Worm (Caenorhabditis elegans) whole organism, young adult: ENCODE results near the gene abf-6.

Source experiments
- B0336.3 ChIP-seq: fragments of 200-800 bp; sonication (Bioruptor generic); IDR thresholded peaks from 2 replicates; pipeline ENCODE4 v1.3.6; 2022; ENCODE audit warnings: missing genetic modification characterization, missing compliant biosample characterization
- D2030.7 ChIP-seq: fragments of 200-800 bp; sonication (Bioruptor generic); IDR thresholded peaks from 2 replicates; pipeline ENCODE4 v1.3.6; 2022; ENCODE audit warnings: missing genetic modification reagents, missing genetic modification characterization, missing compliant biosample characterization
- F39B2.1 ChIP-seq: fragments of 200-800 bp; sonication (Bioruptor generic); IDR thresholded peaks from 2 replicates; pipeline ENCODE4 v1.3.6; 2022; ENCODE audit warnings: missing genetic modification reagents, missing genetic modification characterization, missing compliant biosample characterization
- F52B5.7 ChIP-seq: sonication (generic microtip); optimal IDR thresholded peaks from 2 replicates; lab custom pipeline; 2016; ENCODE audit warnings: mild to moderate bottlenecking, missing genetic modification characterization, missing compliant biosample characterization
- akir-1 ChIP-seq: fragments of 200-800 bp; sonication (Bioruptor generic); optimal IDR thresholded peaks from 2 replicates; lab custom pipeline; 2018; ENCODE audit warnings: mild to moderate bottlenecking, missing genetic modification characterization, moderate library complexity, missing compliant biosample characterization
- ama-1 ChIP-seq, 3 experiments: fragments of 150-350 bp in 1 of 3; sonication (generic microtip) in 2 of 3; optimal IDR thresholded peaks; 2 replicates each; lab custom pipeline; 2014 to 2018; ENCODE audit warnings: missing biosample characterization in 2 of 3, missing genetic modification characterization in 2 of 3, missing genetic modification reagents in 2 of 3
- aptf-2 ChIP-seq: fragments of 200-800 bp; sonication (Bioruptor generic); conservative IDR thresholded peaks from 2 replicates; pipeline ENCODE4 v1.3.6; 2022; ENCODE audit warnings: missing genetic modification reagents, missing genetic modification characterization, missing compliant biosample characterization
- atf-7 ChIP-seq: sonication (generic microtip); optimal IDR thresholded peaks from 2 replicates; lab custom pipeline; 2017; ENCODE audit warnings: mild to moderate bottlenecking, missing genetic modification characterization, missing compliant biosample characterization
- bed-1 ChIP-seq: fragments of 200-800 bp; sonication (Bioruptor generic); IDR thresholded peaks from 2 replicates; pipeline ENCODE4 v1.3.6; 2022; ENCODE audit warnings: missing genetic modification reagents, missing genetic modification characterization, missing compliant biosample characterization
- ccch-3 ChIP-seq: fragments of 200-800 bp; sonication (Bioruptor generic); optimal IDR thresholded peaks from 2 replicates; lab custom pipeline; 2018; ENCODE audit warnings: mild to moderate bottlenecking, missing genetic modification characterization, missing compliant biosample characterization
- cebp-1 ChIP-seq, 2 experiments: fragments of 200-800 bp in 1 of 2; sonication (Bioruptor generic) in 1 of 2; sonication (generic microtip) in 1 of 2; IDR thresholded peaks in 1 of 2; optimal IDR thresholded peaks in 1 of 2; 2 replicates each; pipeline versions ENCODE4 v1.3.6 to Lab custom; 2017 to 2022; ENCODE audit warnings: missing compliant biosample characterization in 2 of 2, missing genetic modification characterization in 2 of 2, mild to moderate bottlenecking in 1 of 2, missing genetic modification reagents in 1 of 2, moderate library complexity in 1 of 2
- die-1 ChIP-seq: sonication (generic microtip); optimal IDR thresholded peaks from 2 replicates; lab custom pipeline; 2016; ENCODE audit warnings: missing genotype, mild to moderate bottlenecking, missing genetic modification characterization, missing compliant biosample characterization
- dox-1 ChIP-seq: fragments of 200-800 bp; sonication (Bioruptor generic); IDR thresholded peaks from 2 replicates; pipeline ENCODE4 v1.3.6; 2022; ENCODE audit warnings: missing genetic modification reagents, missing genetic modification characterization, missing compliant biosample characterization
- dpl-1 ChIP-seq: fragments of 150-350 bp; optimal IDR thresholded peaks from 2 replicates; lab custom pipeline; 2014; ENCODE audit warnings: missing biosample characterization, missing genetic modification reagents, missing genetic modification characterization
- efl-1 ChIP-seq: fragments of 150-350 bp; optimal IDR thresholded peaks from 2 replicates; lab custom pipeline; 2014; ENCODE audit warnings: missing biosample characterization, missing genetic modification reagents, missing genetic modification characterization
- egrh-3 ChIP-seq: fragments of 200-800 bp; sonication (Bioruptor generic); IDR thresholded peaks from 2 replicates; pipeline ENCODE4 v1.3.6; 2022; ENCODE audit warnings: missing genetic modification reagents, missing genetic modification characterization, missing compliant biosample characterization
- him-1 ChIP-seq: sonication (generic microtip); optimal IDR thresholded peaks from 2 replicates; lab custom pipeline; 2016; ENCODE audit warnings: missing genotype, missing genetic modification reagents, missing genetic modification characterization, missing compliant biosample characterization
- hlh-12 ChIP-seq: sonication (generic microtip); optimal IDR thresholded peaks from 2 replicates; lab custom pipeline; 2016; ENCODE audit warnings: missing genetic modification characterization, missing compliant biosample characterization
- let-526 ChIP-seq: fragments of 200-800 bp; sonication (Bioruptor generic); IDR thresholded peaks from 2 replicates; pipeline ENCODE4 v1.3.6; 2022; ENCODE audit warnings: missing genetic modification reagents, missing genetic modification characterization, missing compliant biosample characterization
- lin-26 ChIP-seq: fragments of 200-800 bp; sonication (Bioruptor generic); IDR thresholded peaks from 2 replicates; pipeline ENCODE4 v1.3.6; 2022; ENCODE audit warnings: missing genetic modification reagents, missing genetic modification characterization, missing compliant biosample characterization
- lsy-27 ChIP-seq: sonication (generic microtip); optimal IDR thresholded peaks from 2 replicates; lab custom pipeline; 2017; ENCODE audit warnings: missing genetic modification characterization, mild to moderate bottlenecking, missing compliant biosample characterization, antibody characterized with exemption, missing genotype, borderline replicate concordance; ENCODE audit not compliant: insufficient read depth
- madf-10 ChIP-seq: sonication (generic microtip); optimal IDR thresholded peaks from 2 replicates; lab custom pipeline; 2016; ENCODE audit warnings: mild to moderate bottlenecking, missing genetic modification characterization, missing compliant biosample characterization
- mel-28 ChIP-seq: sonication (generic microtip); optimal IDR thresholded peaks from 2 replicates; lab custom pipeline; 2016; ENCODE audit warnings: borderline replicate concordance, mild to moderate bottlenecking, missing genetic modification characterization, missing compliant biosample characterization
- mes-4 ChIP-seq: sonication (generic microtip); optimal IDR thresholded peaks from 2 replicates; lab custom pipeline; 2016; ENCODE audit warnings: missing genotype, missing genetic modification characterization, missing compliant biosample characterization
- nfya-1 ChIP-seq: sonication (generic microtip); optimal IDR thresholded peaks from 2 replicates; lab custom pipeline; 2017; ENCODE audit warnings: antibody characterized with exemption, missing compliant biosample characterization, missing genetic modification characterization, borderline replicate concordance; ENCODE audit not compliant: insufficient read depth
- nhr-120 ChIP-seq: fragments of 200-800 bp; sonication (Bioruptor generic); IDR thresholded peaks from 2 replicates; pipeline ENCODE4 v1.3.6; 2022; ENCODE audit warnings: missing genetic modification characterization, missing compliant biosample characterization
- nhr-27 ChIP-seq: fragments of 200-800 bp; sonication (Bioruptor generic); optimal IDR thresholded peaks from 2 replicates; lab custom pipeline; 2018; ENCODE audit warnings: mild to moderate bottlenecking, missing genetic modification characterization, moderate library complexity, missing compliant biosample characterization
- nhr-80 ChIP-seq: sonication (generic microtip); optimal IDR thresholded peaks from 2 replicates; lab custom pipeline; 2016; ENCODE audit warnings: missing genetic modification characterization, missing compliant biosample characterization
- pbrm-1 ChIP-seq: fragments of 200-800 bp; sonication (Bioruptor generic); IDR thresholded peaks from 2 replicates; pipeline ENCODE4 v1.3.6; 2022; ENCODE audit warnings: missing genetic modification reagents, missing genetic modification characterization, missing compliant biosample characterization
- snpc-3.4 ChIP-seq: sonication (generic microtip); optimal IDR thresholded peaks from 2 replicates; lab custom pipeline; 2017; ENCODE audit warnings: missing genetic modification characterization, mild to moderate bottlenecking, missing compliant biosample characterization, antibody characterized with exemption, moderate library complexity, missing genotype, missing genetic modification reagents
- tlf-1 ChIP-seq: fragments of 200-800 bp; sonication (Bioruptor generic); optimal IDR thresholded peaks from 2 replicates; lab custom pipeline; 2018; ENCODE audit warnings: mild to moderate bottlenecking, missing genetic modification characterization, missing compliant biosample characterization
- xnd-1 ChIP-seq: sonication (generic microtip); optimal IDR thresholded peaks from 2 replicates; lab custom pipeline; 2016; ENCODE audit warnings: missing genotype, missing genetic modification reagents, missing genetic modification characterization, missing compliant biosample characterization

The abf-6 gene

ce11 chrX:12792554-12792953, 1.4 kb upstream of the abf-6 start, which contains the start of gene abf-5:
TSS of gene abf-5 (plus strand) at chrX:12792854.
- TF ChIP-seq snpc-3.4, result no peak
- TF ChIP-seq efl-1 (GFP tag; lab: Kevin White, UChicago), result no peak

ce11 chrX:12793075-12793474, 843 bp upstream of the abf-6 start:
- TF ChIP-seq xnd-1 (tag; lab: Kevin White, UChicago) (no peak), aptf-2 (no peak), die-1 (no peak), snpc-3.4 (no peak), nfya-1 (tag; lab: Kevin White, UChicago) (no peak), B0336.3 (no peak), tlf-1 (GFP tag; lab: Kevin White, UChicago) (no peak), him-1 (tag; lab: Kevin White, UChicago) (no peak), lsy-27 (tag; lab: Kevin White, UChicago) (no peak), F52B5.7 (tag; lab: Kevin White, UChicago) (no peak), mel-28 (tag; lab: Kevin White, UChicago) (no peak), lin-26 (no peak), mes-4 (tag; lab: Kevin White, UChicago) (no peak), dox-1 (GFP tag; lab: Robert Waterston, UW) (no peak), let-526 (GFP tag; lab: Robert Waterston, UW) (no peak), F39B2.1 (GFP tag; lab: Robert Waterston, UW) (no peak), madf-10 (tag; lab: Kevin White, UChicago) (no peak), egrh-3 (GFP tag; lab: Robert Waterston, UW) (no peak), atf-7 (tag; lab: Kevin White, UChicago) (no peak), nhr-27 (tag; lab: Kevin White, UChicago) (no peak)

ce11 chrX:12799831-12800230, 5.9 kb downstream of the abf-6 start:
- TF ChIP-seq ama-1 (optimal IDR thresholded peaks at IDR 0.05; lab: Kevin White, UChicago) (no peak), ama-1 (GFP tag; optimal IDR thresholded peaks at IDR 0.05; lab: Kevin White, UChicago) (no peak), nhr-120 (GFP tag; lab: Robert Waterston, UW) (no peak), hlh-12 (tag; lab: Kevin White, UChicago) (no peak), D2030.7 (no peak)

- no peak for TF ChIP-seq F39B2.1 (GFP tag; lab: Robert Waterston, UW)
- TF ChIP-seq nhr-80 (tag; lab: Kevin White, UChicago), result peak; percentile 64
Observed at ce11 chrX:12806926-12807325, 13.0 kb downstream of the abf-6 start.

ce11 chrX:12808085-12808922, 14.4 kb downstream of the abf-6 start, which contains the start of gene nhr-27:
TSS of gene nhr-27 (minus strand) at chrX:12808318.
- TF ChIP-seq lin-26 (no peak), cebp-1 (GFP tag; IDR thresholded peaks at IDR 0.05; lab: Robert Waterston, UW) (no peak), cebp-1 (tag; optimal IDR thresholded peaks at IDR 0.05; lab: Kevin White, UChicago) (peak; percentile 12)

- TF ChIP-seq B0336.3 (no peak), dpl-1 (GFP tag; lab: Kevin White, UChicago) (no peak), akir-1 (no peak), lsy-27 (tag; lab: Kevin White, UChicago) (no peak), pbrm-1 (GFP tag; lab: Robert Waterston, UW) (no peak), lin-26 (no peak), ccch-3 (GFP tag; lab: Kevin White, UChicago) (no peak), bed-1 (no peak)
- TF ChIP-seq, all 124 proteins: peak for 0
Observed at ce11 chrX:12813539-12813938, 19.6 kb downstream of the abf-6 start, which contains the start of gene gei-3. TSS of gene gei-3 (minus strand) at chrX:12813639.
